Worm (Caenorhabditis elegans): ENCODE results near the gene kqt-3.

DNA sequence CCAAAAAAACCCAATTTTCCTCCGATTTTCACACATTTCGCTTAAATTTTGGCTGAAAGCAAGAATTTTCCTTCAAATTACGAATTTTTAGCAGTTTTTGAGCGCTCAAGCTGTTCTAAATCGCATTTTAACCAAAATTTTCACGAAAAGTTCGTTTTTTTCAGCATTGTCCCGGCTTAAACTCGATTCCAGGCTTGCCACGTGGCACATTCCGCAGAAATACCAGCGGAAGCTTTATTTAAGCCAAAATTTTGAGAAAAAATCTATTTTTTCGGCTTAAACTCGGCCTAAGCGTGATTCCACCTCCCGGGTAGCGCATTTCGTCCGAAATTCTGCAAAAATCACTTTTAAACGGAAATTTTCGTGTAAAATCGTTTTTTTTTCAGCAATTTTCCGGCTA, 27.7 kb downstream of the kqt-3 start:
- TF ChIP-seq mec-3 (tag; optimal IDR thresholded peaks at IDR 0.05; ENCODE audit: borderline replicate concordance) (no peak), ets-4 (tag; optimal IDR thresholded peaks at IDR 0.05) (no peak), ceh-34 (tag; optimal IDR thresholded peaks at IDR 0.05) (no peak), ama-1 (optimal IDR thresholded peaks at IDR 0.05) (no peak), elt-2 (tag; optimal IDR thresholded peaks at IDR 0.05) (no peak), ceh-24 (tag; optimal IDR thresholded peaks at IDR 0.05) (no peak), ceh-45 (GFP tag; IDR thresholded peaks at IDR 0.05) (no peak), pha-4 (tag; optimal IDR thresholded peaks at IDR 0.05) (no peak), unc-86 (tag; optimal IDR thresholded peaks at IDR 0.05) (no peak), nhr-232 (tag; optimal IDR thresholded peaks at IDR 0.05) (no peak), hlh-6 (tag; optimal IDR thresholded peaks at IDR 0.05) (no peak), ceh-9 (tag; optimal IDR thresholded peaks at IDR 0.05) (no peak), madf-2 (tag; optimal IDR thresholded peaks at IDR 0.05) (no peak)

Data from whole organism, late embryonic.